Fruit fly (Drosophila melanogaster) whole organism, wandering third instar larva: ENCODE measurements around the gene PNUTS.
A peak's percentile ranks its signal among the peaks of the same experiment; 100 is the strongest.

Source experiments
- Abd-B ChIP-seq: fragments of >200 bp; optimal IDR thresholded peaks from 2 replicates; lab custom pipeline; 2017; ENCODE audit warnings: missing biosample characterization, missing genetic modification characterization
- CG32264 ChIP-seq: fragments of 200-800 bp; sonication (Bioruptor generic); optimal IDR thresholded peaks from 2 replicates; lab custom pipeline; 2016; ENCODE audit warnings: missing biosample characterization, missing genetic modification characterization
- GATAd ChIP-seq: sonication (Bioruptor generic); optimal IDR thresholded peaks from 2 replicates; lab custom pipeline; 2016; ENCODE audit warnings: missing biosample characterization, missing genetic modification characterization
- brk ChIP-seq: fragments of 200-800 bp; sonication (Bioruptor generic); optimal IDR thresholded peaks from 2 replicates; lab custom pipeline; 2016; ENCODE audit warnings: missing biosample characterization, mild to moderate bottlenecking, missing genetic modification characterization
- dsf ChIP-seq: sonication (Bioruptor generic); optimal IDR thresholded peaks from 2 replicates; lab custom pipeline; 2016; ENCODE audit warnings: missing biosample characterization, missing genetic modification characterization, borderline replicate concordance
- fru ChIP-seq: fragments of 200-800 bp; sonication (Bioruptor generic); optimal IDR thresholded peaks from 3 replicates; lab custom pipeline; 2016; ENCODE audit warnings: missing biosample characterization, mild to moderate bottlenecking, missing genetic modification characterization
- lola ChIP-seq: fragments of >200 bp; optimal IDR thresholded peaks from 2 replicates; lab custom pipeline; 2017; ENCODE audit warnings: missing biosample characterization, missing genetic modification characterization
- pan ChIP-seq: fragments of >200 bp; optimal IDR thresholded peaks from 2 replicates; lab custom pipeline; 2017
- sv ChIP-seq: fragments of 200-800 bp; sonication (Bioruptor generic); optimal IDR thresholded peaks from 3 replicates; lab custom pipeline; 2016; ENCODE audit warnings: missing biosample characterization, missing genetic modification characterization
- tai ChIP-seq: sonication (Bioruptor generic); optimal IDR thresholded peaks from 2 replicates; lab custom pipeline; 2016; ENCODE audit warnings: missing biosample characterization, missing genetic modification characterization

- TF ChIP-seq brk (GFP tag; lab: Kevin White, UChicago) (no peak), CG32264 (GFP tag; lab: Kevin White, UChicago) (no peak), tai (GFP tag; lab: Kevin White, UChicago) (no peak), sv (GFP tag; lab: Kevin White, UChicago) (no peak), fru (GFP tag; lab: Kevin White, UChicago) (peak; percentile 51), pan (no peak), dsf (no peak), lola (no peak), Abd-B (no peak), GATAd (GFP tag; lab: Kevin White, UChicago) (no peak)
These were observed 14.3 kb upstream of the PNUTS start for dm6 chr2L:856001-856400.
